Worm (Caenorhabditis elegans) whole organism, midembryonic: Measurements from ENCODE around the gene B0001.4.

ENCODE experiments used
- T22C8.4 ChIP-seq: fragments of 200-800 bp; sonication (Bioruptor generic); IDR thresholded peaks from 2 replicates; pipeline ENCODE4 v1.3.6; 2022; ENCODE audit warnings: missing genetic modification characterization, missing compliant biosample characterization
- cog-1 ChIP-seq: sonication (generic microtip); optimal IDR thresholded peaks from 2 replicates; lab custom pipeline; 2016; ENCODE audit warnings: missing genetic modification characterization, missing compliant biosample characterization
- flt-1 ChIP-seq: fragments of 200-800 bp; sonication (Bioruptor generic); IDR thresholded peaks from 2 replicates; pipeline ENCODE4 v1.3.6; 2022; ENCODE audit warnings: missing genetic modification characterization, missing compliant biosample characterization
- klf-2 ChIP-seq: fragments of 200-800 bp; sonication (Bioruptor generic); conservative IDR thresholded peaks from 2 replicates; pipeline ENCODE4 v1.3.6; 2022; ENCODE audit warnings: missing genetic modification reagents, missing genetic modification characterization, missing compliant biosample characterization
- med-1 ChIP-seq: sonication (generic microtip); optimal IDR thresholded peaks from 2 replicates; lab custom pipeline; 2017; ENCODE audit warnings: missing genetic modification characterization, mild to moderate bottlenecking, missing compliant biosample characterization, antibody characterized with exemption, missing genetic modification reagents; ENCODE audit not compliant: insufficient read depth
- ref-1 ChIP-seq: fragments of 200-800 bp; sonication (Bioruptor generic); conservative IDR thresholded peaks from 2 replicates; pipeline ENCODE4 v1.3.6; 2022; ENCODE audit warnings: missing genetic modification reagents, missing genetic modification characterization, missing compliant biosample characterization
- tab-1 ChIP-seq: fragments of 200-800 bp; sonication (Bioruptor generic); IDR thresholded peaks from 2 replicates; pipeline ENCODE4 v1.3.6; 2022; ENCODE audit warnings: missing genetic modification characterization, missing compliant biosample characterization
- ztf-23 ChIP-seq: fragments of 200-800 bp; sonication (Bioruptor generic); IDR thresholded peaks from 2 replicates; pipeline ENCODE4 v1.3.6; 2022; ENCODE audit warnings: missing genetic modification reagents, missing genetic modification characterization, missing compliant biosample characterization
- ztf-29 ChIP-seq: fragments of 200-800 bp; sonication (Bioruptor generic); IDR thresholded peaks from 2 replicates; pipeline ENCODE4 v1.3.6; 2022; ENCODE audit warnings: missing genetic modification reagents, missing genetic modification characterization, missing compliant biosample characterization

The B0001.4 gene

DNA sequence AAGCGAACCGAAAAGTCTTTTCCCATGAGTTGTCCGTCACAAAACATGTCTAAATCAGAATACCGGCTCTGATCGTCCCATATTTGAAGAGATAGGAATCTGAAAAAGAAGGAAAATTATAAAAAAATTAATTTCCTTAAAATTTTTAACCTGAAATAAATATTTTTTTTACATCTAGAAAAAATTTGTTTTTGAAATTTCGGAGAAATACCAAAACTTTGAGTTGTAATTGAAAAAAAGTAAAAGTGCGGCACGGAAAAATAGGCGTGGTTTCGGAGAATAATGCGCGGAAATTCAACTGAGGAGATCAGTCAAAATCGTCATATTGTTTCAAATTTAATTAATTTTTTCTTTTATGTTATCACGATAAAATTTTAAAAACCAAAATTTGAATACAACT, 48.4 kb downstream of the B0001.4 start, which contains the start of gene F11A10.6:
Gene F11A10.6 (minus strand): TSS at position 101 of the 400 bp plus-strand sequence.
- TF ChIP-seq flt-1 (GFP tag; lab: Robert Waterston, UW) (no peak), ref-1 (GFP tag; lab: Robert Waterston, UW) (no peak), ztf-23 (GFP tag; lab: Robert Waterston, UW) (no peak), med-1 (GFP tag; lab: Kevin White, UChicago) (no peak), tab-1 (GFP tag; lab: Robert Waterston, UW) (no peak), T22C8.4 (no peak), cog-1 (tag; lab: Kevin White, UChicago) (no peak), ztf-29 (GFP tag; lab: Robert Waterston, UW) (no peak), klf-2 (GFP tag; lab: Robert Waterston, UW) (no peak)

DNA sequence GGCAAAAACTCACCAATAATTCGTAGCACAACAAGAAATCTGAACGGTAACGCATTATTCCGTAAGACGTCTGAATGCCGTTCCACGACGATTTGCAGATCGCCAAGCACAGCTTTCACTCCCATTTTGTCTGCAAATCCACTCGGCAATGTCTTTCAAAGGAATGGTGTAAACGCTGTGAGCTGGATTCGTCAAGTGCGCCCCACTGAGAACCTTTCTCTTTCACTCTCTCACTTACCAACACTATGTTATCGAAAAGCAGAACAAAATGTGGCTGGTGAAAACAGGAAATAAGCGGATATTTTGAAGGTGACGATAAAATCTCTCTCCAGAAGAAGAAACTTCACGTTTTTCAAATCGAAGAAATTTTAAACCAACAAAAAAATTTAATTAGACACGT, 49.1 kb downstream of the B0001.4 start:
- no peak for TF ChIP-seq tab-1 (GFP tag; lab: Robert Waterston, UW)
- no peak for TF ChIP-seq klf-2 (GFP tag; lab: Robert Waterston, UW)
- TF ChIP-seq ztf-29 (GFP tag; lab: Robert Waterston, UW): no peak
- no peak for TF ChIP-seq ref-1 (GFP tag; lab: Robert Waterston, UW)

DNA sequence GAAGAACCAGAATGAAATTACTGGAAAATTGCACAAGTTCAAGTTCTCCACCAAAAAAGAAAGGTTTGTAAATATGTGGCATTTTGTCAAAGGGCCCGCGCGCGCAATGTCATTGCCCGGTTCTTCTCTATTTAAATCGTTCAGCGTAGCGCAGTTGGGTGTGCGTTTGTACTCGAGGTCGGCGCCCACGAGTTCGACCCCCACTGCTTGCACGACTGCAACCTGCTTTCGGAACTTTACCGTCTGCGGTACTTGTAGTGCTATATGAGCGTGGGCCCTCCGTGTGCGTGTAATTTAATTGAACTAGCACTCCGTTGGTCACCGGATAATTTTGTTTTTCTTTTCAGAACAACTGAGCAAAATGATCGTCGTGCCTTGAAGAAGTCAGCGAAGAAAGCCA, 51.5 kb downstream of the B0001.4 start:
- TF ChIP-seq med-1 (GFP tag; lab: Kevin White, UChicago): peak; percentile 50
- peak; percentile 78 for TF ChIP-seq flt-1 (GFP tag; lab: Robert Waterston, UW)
- TF ChIP-seq tab-1 (GFP tag; lab: Robert Waterston, UW): peak; percentile 84
- TF ChIP-seq klf-2 (GFP tag; lab: Robert Waterston, UW): peak; percentile 15; the same call in 1 of the 2 replicates
- TF ChIP-seq cog-1 (tag; lab: Kevin White, UChicago): peak; percentile 37
- TF ChIP-seq ztf-29 (GFP tag; lab: Robert Waterston, UW): peak; percentile 67
- peak; percentile 57; the same call in 1 of the 2 replicates for TF ChIP-seq T22C8.4
- peak; percentile 77 for TF ChIP-seq ztf-23 (GFP tag; lab: Robert Waterston, UW)
- TF ChIP-seq ref-1 (GFP tag; lab: Robert Waterston, UW): peak; percentile 56; the same call in 1 of the 2 replicates

DNA sequence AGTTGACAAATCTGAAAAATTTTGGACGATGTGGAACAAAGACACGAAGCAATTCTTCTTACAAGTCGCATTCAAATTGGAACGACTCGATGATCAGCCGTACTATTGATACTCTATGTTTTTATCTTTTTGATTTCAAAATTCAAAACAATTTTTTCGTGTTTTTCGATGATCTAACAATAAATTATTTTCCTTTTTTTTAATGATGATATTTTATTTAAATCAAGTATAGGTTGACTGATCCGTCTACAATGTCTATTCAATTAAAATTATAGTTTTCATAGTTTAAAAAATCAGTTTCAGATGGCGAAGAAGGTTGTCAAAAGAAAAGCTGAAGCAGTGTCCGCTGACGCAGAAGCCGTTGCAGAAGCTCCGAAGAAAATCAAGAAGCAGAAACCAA, 52.9 kb downstream of the B0001.4 start, which contains the start of gene rbm-34:
Gene rbm-34 (plus strand): TSS at position 301 of the 400 bp plus-strand sequence.
- no peak for TF ChIP-seq T22C8.4
- no peak for TF ChIP-seq ztf-23 (GFP tag; lab: Robert Waterston, UW)
- TF ChIP-seq tab-1 (GFP tag; lab: Robert Waterston, UW): no peak
- no peak for TF ChIP-seq cog-1 (tag; lab: Kevin White, UChicago)
- no peak for TF ChIP-seq med-1 (GFP tag; lab: Kevin White, UChicago)
- no peak for TF ChIP-seq ztf-29 (GFP tag; lab: Robert Waterston, UW)
- TF ChIP-seq ref-1 (GFP tag; lab: Robert Waterston, UW): no peak
